Worm (Caenorhabditis elegans): Measurements from ENCODE around the gene T12G3.6.

DNA sequence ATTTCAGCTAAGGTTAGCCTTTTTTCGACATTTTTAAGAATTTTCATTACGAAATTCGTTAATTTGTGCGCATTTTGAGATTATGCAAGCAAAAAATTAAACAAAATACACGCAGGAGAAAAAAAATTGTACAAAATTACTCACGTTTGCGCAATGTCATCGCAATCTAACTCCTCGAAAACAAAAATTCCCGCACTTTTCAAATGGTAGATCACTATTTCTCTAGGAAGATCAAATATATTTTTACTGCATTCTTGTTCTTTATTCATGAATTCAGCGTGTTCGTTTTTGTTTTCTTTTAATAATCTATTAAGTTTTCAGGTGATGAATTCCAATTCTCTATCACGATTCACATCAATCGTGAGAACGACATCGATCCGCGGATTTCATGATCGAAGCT lies at the start of gene T12G3.6, which contains the start of gene mrpl-51:
- TF ChIP-seq ztf-29 (GFP tag; IDR thresholded peaks at IDR 0.05) (no peak), cog-1 (tag; optimal IDR thresholded peaks at IDR 0.05) (no peak)
